Fruit fly (Drosophila melanogaster): ENCODE results near the gene mtg.

Gene mtg

DNA sequence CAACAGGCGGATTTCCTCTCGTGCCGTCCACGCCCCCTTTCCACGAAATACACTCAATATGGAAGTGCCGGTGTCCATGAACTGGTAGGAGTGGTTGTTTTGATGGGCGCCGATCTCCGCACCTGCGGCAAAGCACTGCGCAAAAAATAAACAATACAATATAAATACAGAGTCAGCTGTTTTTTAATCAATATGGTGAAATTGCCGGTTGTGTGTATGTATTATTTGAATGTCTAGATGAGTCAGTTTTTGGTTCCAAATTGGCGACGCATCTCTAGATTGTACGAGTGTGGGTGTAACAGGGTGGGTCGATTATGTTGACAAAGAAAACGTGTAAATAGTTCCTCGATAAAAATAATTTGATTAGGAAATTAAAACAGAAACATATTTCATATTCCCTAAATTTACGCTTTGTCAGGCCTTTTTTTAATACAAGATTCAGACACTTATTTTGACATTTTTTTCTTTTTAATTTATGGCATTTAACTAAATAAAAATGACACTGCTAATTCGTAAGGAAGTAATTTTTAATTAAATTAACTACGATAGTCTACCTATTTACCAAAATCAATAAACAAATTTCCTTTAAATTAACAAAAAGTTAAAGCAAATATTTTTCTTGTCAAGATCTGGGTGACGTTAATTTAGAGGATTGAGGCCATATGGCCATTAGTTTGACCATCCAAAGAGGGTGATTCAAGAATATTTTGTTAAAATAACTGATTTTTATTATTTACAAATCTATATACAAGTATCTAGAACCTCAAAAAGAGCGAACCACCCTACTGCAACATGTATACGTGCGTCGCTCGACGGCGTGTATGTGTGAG is 10.6 kb upstream of the mtg start (continued):
- peak; percentile 88 for TF ChIP-seq CG18476 (GFP tag; optimal IDR thresholded peaks at IDR 0.05)
- TF ChIP-seq lilli (GFP tag; optimal IDR thresholded peaks at IDR 0.05), result peak; percentile 86
- TF ChIP-seq CG2116 (GFP tag; optimal IDR thresholded peaks at IDR 0.05), result peak; percentile 71
- TF ChIP-seq CG34422 (GFP tag; IDR thresholded peaks at IDR 0.05), result peak; percentile 64
- peak; percentile 73 to 75 for TF ChIP-seq chif (GFP tag; optimal IDR thresholded peaks at IDR 0.05)
- TF ChIP-seq Xbp1 (GFP tag; optimal IDR thresholded peaks at IDR 0.05), result peak; percentile 87
- no peak for TF ChIP-seq CG8290 (GFP tag; optimal IDR thresholded peaks at IDR 0.05)
- TF ChIP-seq CG8290 (tag; optimal IDR thresholded peaks at IDR 0.05), result peak; percentile 57 to 70
- no peak for TF ChIP-seq CG31365 (tag; optimal IDR thresholded peaks at IDR 0.05)
- peak; percentile 89 for TF ChIP-seq nau (GFP tag; optimal IDR thresholded peaks at IDR 0.05)
- peak; percentile 79 for TF ChIP-seq CG6254 (GFP tag; optimal IDR thresholded peaks at IDR 0.05)
- peak; percentile 71 for TF ChIP-seq CG32767 (GFP tag; IDR thresholded peaks at IDR 0.05)
- peak; percentile 54 for TF ChIP-seq CG15073 (GFP tag; optimal IDR thresholded peaks at IDR 0.05)
- peak; percentile 29 for TF ChIP-seq CrebB (tag; optimal IDR thresholded peaks at IDR 0.05)
- TF ChIP-seq Nf-YB (GFP tag; optimal IDR thresholded peaks at IDR 0.05), result peak; percentile 83
- TF ChIP-seq onecut (GFP tag; IDR thresholded peaks at IDR 0.05), result peak; percentile 79
- peak; percentile 62; the same call in 1 of the 3 replicates for TF ChIP-seq CG11560 (tag; IDR thresholded peaks at IDR 0.05)
- no peak for TF ChIP-seq tna (GFP tag; IDR thresholded peaks at IDR 0.05; ENCODE audit: partially characterized antibody)
- no peak; the same call in 1 of the 3 replicates for TF ChIP-seq ase (GFP tag; IDR thresholded peaks at IDR 0.05)
- TF ChIP-seq tup (GFP tag; optimal IDR thresholded peaks at IDR 0.05), result peak; percentile 50
- TF ChIP-seq Awh (GFP tag; IDR thresholded peaks at IDR 0.05), result peak; percentile 48
- peak; percentile 30 for TF ChIP-seq jumu (GFP tag; optimal IDR thresholded peaks at IDR 0.05)
- peak; percentile 78 for TF ChIP-seq Chrac-16 (GFP tag; optimal IDR thresholded peaks at IDR 0.05)
- TF ChIP-seq CG4707 (GFP tag; optimal IDR thresholded peaks at IDR 0.05), result peak; percentile 57
- peak; percentile 86 for TF ChIP-seq CG15601 (tag; optimal IDR thresholded peaks at IDR 0.05)
- TF ChIP-seq B-H1 (GFP tag; IDR thresholded peaks at IDR 0.05), result peak; percentile 61; the same call in 2 of the 3 replicates
- no peak for TF ChIP-seq TFAM (GFP tag; optimal IDR thresholded peaks at IDR 0.05)
- peak; percentile 69 for TF ChIP-seq shn (GFP tag; optimal IDR thresholded peaks at IDR 0.05)
- peak; percentile 63 for TF ChIP-seq CG12769 (tag; optimal IDR thresholded peaks at IDR 0.05)
- peak; percentile 89 for TF ChIP-seq Nf-YC (tag; optimal IDR thresholded peaks at IDR 0.05)
- TF ChIP-seq hb (GFP tag; IDR thresholded peaks at IDR 0.05; ENCODE audit: partially characterized antibody), result no peak
- peak; percentile 72 for TF ChIP-seq salm (tag; optimal IDR thresholded peaks at IDR 0.05)
- TF ChIP-seq caup (GFP tag; optimal IDR thresholded peaks at IDR 0.05; ENCODE audit: severe bottlenecking), result peak; percentile 87
- TF ChIP-seq CG6175 (GFP tag; IDR thresholded peaks at IDR 0.05), result no peak
- TF ChIP-seq Ets65A (GFP tag), result peak; percentile 78
- TF ChIP-seq Trl (optimal IDR thresholded peaks at IDR 0.05), result no peak
- TF ChIP-seq Trl (GFP tag; optimal IDR thresholded peaks at IDR 0.05), result peak; percentile 75
- TF ChIP-seq trem (tag; optimal IDR thresholded peaks at IDR 0.05), result peak; percentile 65
- peak; percentile 71 for TF ChIP-seq CG5953 (GFP tag; IDR thresholded peaks at IDR 0.05)
- peak; percentile 51 for TF ChIP-seq Mes4 (GFP tag; optimal IDR thresholded peaks at IDR 0.05)
- peak; percentile 57 for TF ChIP-seq croc (GFP tag; conservative IDR thresholded peaks at IDR 0.05)
- TF ChIP-seq seq (GFP tag; IDR thresholded peaks at IDR 0.05), result peak; percentile 75; the same call in 1 of the 2 replicates
- TF ChIP-seq bowl (GFP tag; IDR thresholded peaks at IDR 0.05), result no peak
- peak; percentile 84 for TF ChIP-seq CG32532 (GFP tag; IDR thresholded peaks at IDR 0.05)
- peak; percentile 69 for TF ChIP-seq CG7372 (GFP tag; IDR thresholded peaks at IDR 0.05)
- TF ChIP-seq sim (GFP tag; IDR thresholded peaks at IDR 0.05), result peak; percentile 57; the same call in 1 of the 2 replicates
- TF ChIP-seq CG14965 (GFP tag; optimal IDR thresholded peaks at IDR 0.05; ENCODE audit: borderline replicate concordance), result no peak
- peak; percentile 60; the same call in 1 of the 3 replicates for TF ChIP-seq otp (GFP tag; IDR thresholded peaks at IDR 0.05)
- peak; percentile 56 for TF ChIP-seq dm (GFP tag; optimal IDR thresholded peaks at IDR 0.05)
- TF ChIP-seq CG6272 (GFP tag; IDR thresholded peaks at IDR 0.05), result no peak; the same call in 1 of the 2 replicates

All from whole organism, embryonic.